Worm (Caenorhabditis elegans): ENCODE results near the gene C10G8.2.

Gene C10G8.2

ce11 chrV:5364863-5365262 is 50.7 kb downstream of the C10G8.2 start, which contains the start of gene T09D3.8:
Gene T09D3.8, plus strand, starts transcription at chrV:5365163.
- no peak for TF ChIP-seq ceh-16 (tag; optimal IDR thresholded peaks at IDR 0.05)
- no peak for TF ChIP-seq mml-1 (tag; optimal IDR thresholded peaks at IDR 0.05)
- TF ChIP-seq jun-1 (tag; optimal IDR thresholded peaks at IDR 0.05), result no peak
- TF ChIP-seq nhr-25 (tag; optimal IDR thresholded peaks at IDR 0.05), result no peak
- TF ChIP-seq R02D3.7 (tag; optimal IDR thresholded peaks at IDR 0.05), result no peak
- no peak for TF ChIP-seq egl-27 (tag; optimal IDR thresholded peaks at IDR 0.05)
- TF ChIP-seq pqm-1 (tag; optimal IDR thresholded peaks at IDR 0.05), result no peak
- TF ChIP-seq nfya-1 (tag; optimal IDR thresholded peaks at IDR 0.05; ENCODE audit: insufficient read depth), result no peak
- TF ChIP-seq pha-4 (tag; optimal IDR thresholded peaks at IDR 0.05), result no peak
- TF ChIP-seq skn-1 (tag; optimal IDR thresholded peaks at IDR 0.05), result no peak

All from whole organism, L3 larva.